Fruit fly (Drosophila melanogaster) whole organism, embryonic: ENCODE measurements around the gene corolla.

Experiments used
- Antp ChIP-seq: fragments of 200-800 bp; sonication (Bioruptor generic); optimal IDR thresholded peaks from 3 replicates; lab custom pipeline; 2016; ENCODE audit warnings: missing biosample characterization, missing genetic modification characterization
- Atf6 ChIP-seq: fragments of 200-800 bp; sonication (Bioruptor generic); IDR thresholded peaks from 2 replicates; pipeline ENCODE4 v1.3.6; 2022; ENCODE audit warnings: missing biosample characterization, missing genetic modification characterization
- B-H2 ChIP-seq: fragments of 200-800 bp; sonication (Bioruptor generic); optimal IDR thresholded peaks from 2 replicates; lab custom pipeline; 2018; ENCODE audit warnings: missing biosample characterization, mild to moderate bottlenecking, missing genetic modification characterization
- C15 ChIP-seq: fragments of 200-800 bp; sonication (Bioruptor generic); IDR thresholded peaks from 3 replicates; pipeline ENCODE4 v1.3.6; 2022; ENCODE audit warnings: missing biosample characterization, missing genetic modification characterization
- CG10267 ChIP-seq: fragments of 200-800 bp; sonication (Bioruptor generic); optimal IDR thresholded peaks from 2 replicates; lab custom pipeline; 2018; ENCODE audit warnings: missing biosample characterization, mild to moderate bottlenecking, missing genetic modification characterization, moderate library complexity
- CG11247 ChIP-seq: fragments of 200-800 bp; sonication (Bioruptor generic); IDR thresholded peaks from 2 replicates; pipeline ENCODE4 v1.3.6; 2022; ENCODE audit warnings: missing biosample characterization, missing genetic modification characterization
- CG11696 ChIP-seq: fragments of 200-800 bp; sonication (Bioruptor generic); IDR thresholded peaks from 2 replicates; pipeline ENCODE4 v1.3.6; 2022; ENCODE audit warnings: missing biosample characterization, missing genetic modification characterization
- CG13296 ChIP-seq: fragments of 200-800 bp; sonication (Bioruptor generic); optimal IDR thresholded peaks from 3 replicates; lab custom pipeline; 2018; ENCODE audit warnings: missing biosample characterization, mild to moderate bottlenecking, missing genetic modification characterization
- CG13894 ChIP-seq: fragments of 200-800 bp; sonication (Bioruptor generic); optimal IDR thresholded peaks from 3 replicates; lab custom pipeline; 2018; ENCODE audit warnings: missing biosample characterization, mild to moderate bottlenecking, missing genetic modification characterization, moderate library complexity
- CG15479 ChIP-seq: fragments of 200-800 bp; sonication (Bioruptor generic); optimal IDR thresholded peaks from 3 replicates; lab custom pipeline; 2019; ENCODE audit warnings: missing biosample characterization, mild to moderate bottlenecking, missing genetic modification characterization, moderate library complexity
- CG1602 ChIP-seq: fragments of 200-800 bp; sonication (Bioruptor generic); optimal IDR thresholded peaks from 3 replicates; lab custom pipeline; 2016; ENCODE audit warnings: missing biosample characterization, missing genetic modification characterization
- CG17829 ChIP-seq: fragments of 200-800 bp; optimal IDR thresholded peaks from 2 replicates; lab custom pipeline; 2019; ENCODE audit warnings: missing biosample characterization, mild to moderate bottlenecking, missing genetic modification characterization, moderate library complexity
- CG17912 ChIP-seq: fragments of 200-800 bp; sonication (Bioruptor generic); optimal IDR thresholded peaks from 2 replicates; lab custom pipeline; 2018; ENCODE audit warnings: missing biosample characterization, mild to moderate bottlenecking, missing genetic modification characterization
- CG18599 ChIP-seq: fragments of 200-800 bp; sonication (Bioruptor generic); optimal IDR thresholded peaks from 3 replicates; lab custom pipeline; 2017; ENCODE audit warnings: missing biosample characterization, missing genetic modification characterization, mild to moderate bottlenecking, moderate library complexity, missing genetic modification reagents
- CG2116 ChIP-seq: fragments of 200-800 bp; sonication (Bioruptor generic); optimal IDR thresholded peaks from 3 replicates; lab custom pipeline; 2018; ENCODE audit warnings: missing biosample characterization, mild to moderate bottlenecking, missing genetic modification characterization
- CG31365 ChIP-seq: fragments of 200-800 bp; sonication (Bioruptor generic); optimal IDR thresholded peaks from 2 replicates; lab custom pipeline; 2018; ENCODE audit warnings: missing biosample characterization, mild to moderate bottlenecking, missing genetic modification characterization
- CG33213 ChIP-seq: fragments of 200-800 bp; sonication (Bioruptor generic); optimal IDR thresholded peaks from 3 replicates; lab custom pipeline; 2016; ENCODE audit warnings: missing biosample characterization, missing genetic modification characterization
- CG3995 ChIP-seq: fragments of 200-800 bp; sonication (Bioruptor generic); optimal IDR thresholded peaks from 3 replicates; lab custom pipeline; 2016; ENCODE audit warnings: missing biosample characterization, missing genetic modification characterization
- CG6654 ChIP-seq: fragments of 200-800 bp; sonication (Bioruptor generic); optimal IDR thresholded peaks from 2 replicates; lab custom pipeline; 2017; ENCODE audit warnings: missing biosample characterization, mild to moderate bottlenecking, missing genetic modification characterization
- CG8944 ChIP-seq: fragments of 200-800 bp; sonication (Bioruptor generic); optimal IDR thresholded peaks from 3 replicates; lab custom pipeline; 2016; ENCODE audit warnings: missing biosample characterization, missing genetic modification characterization
- Dek ChIP-seq: fragments of 200-800 bp; sonication (Bioruptor generic); optimal IDR thresholded peaks from 3 replicates; lab custom pipeline; 2019; ENCODE audit warnings: missing biosample characterization, mild to moderate bottlenecking, missing genetic modification characterization, moderate library complexity
- Dip2 ChIP-seq: fragments of 200-800 bp; sonication (Bioruptor generic); IDR thresholded peaks from 2 replicates; pipeline ENCODE4 v1.3.6; 2022; ENCODE audit warnings: missing biosample characterization, missing genetic modification characterization
- Drgx ChIP-seq: fragments of 200-800 bp; sonication (Bioruptor generic); IDR thresholded peaks from 2 replicates; pipeline ENCODE4 v1.3.6; 2022; ENCODE audit warnings: missing biosample characterization, missing genetic modification characterization
- HLH3B ChIP-seq: fragments of 200-800 bp; sonication (Bioruptor generic); IDR thresholded peaks from 2 replicates; pipeline ENCODE4 v1.3.6; 2022; ENCODE audit warnings: missing biosample characterization, missing genetic modification characterization
- Kr ChIP-seq: fragments of 200-800 bp; sonication (Bioruptor generic); optimal IDR thresholded peaks from 2 replicates; lab custom pipeline; 2017; ENCODE audit warnings: missing biosample characterization, mild to moderate bottlenecking, missing genetic modification characterization
- MTF-1 ChIP-seq: fragments of 200-800 bp; sonication (Bioruptor generic); optimal IDR thresholded peaks from 2 replicates; lab custom pipeline; 2018; ENCODE audit warnings: missing biosample characterization, mild to moderate bottlenecking, missing genetic modification characterization, borderline replicate concordance
- Mad ChIP-seq: fragments of 200-800 bp; sonication (Bioruptor generic); optimal IDR thresholded peaks from 2 replicates; lab custom pipeline; 2016; ENCODE audit warnings: missing biosample characterization, missing genetic modification characterization
- Six4 ChIP-seq: fragments of 200-800 bp; sonication (Bioruptor generic); optimal IDR thresholded peaks from 2 replicates; lab custom pipeline; 2016; ENCODE audit warnings: missing biosample characterization, missing genetic modification characterization
- Sry-δ ChIP-seq: fragments of 200-800 bp; sonication (Bioruptor generic); optimal IDR thresholded peaks from 2 replicates; lab custom pipeline; 2016; ENCODE audit warnings: missing biosample characterization, missing genetic modification characterization
- TFAM ChIP-seq: fragments of 200-800 bp; sonication (Bioruptor generic); optimal IDR thresholded peaks from 2 replicates; lab custom pipeline; 2017; ENCODE audit warnings: missing biosample characterization, missing genetic modification characterization, inconsistent platforms
- Xbp1 ChIP-seq: fragments of 200-800 bp; sonication (Bioruptor generic); optimal IDR thresholded peaks from 3 replicates; lab custom pipeline; 2016; ENCODE audit warnings: missing biosample characterization, mild to moderate bottlenecking, missing genetic modification characterization
- caup ChIP-seq: fragments of 200-800 bp; sonication (Bioruptor generic); optimal IDR thresholded peaks from 3 replicates; lab custom pipeline; 2017; ENCODE audit warnings: missing biosample characterization, mild to moderate bottlenecking, missing genetic modification characterization, moderate library complexity; ENCODE audit not compliant: severe bottlenecking
- corto ChIP-seq: fragments of 200-800 bp; sonication (Bioruptor generic); optimal IDR thresholded peaks from 2 replicates; lab custom pipeline; 2016; ENCODE audit warnings: missing biosample characterization, mild to moderate bottlenecking, missing genetic modification characterization, moderate library complexity
- croc ChIP-seq: fragments of 200-800 bp; sonication (Bioruptor generic); conservative IDR thresholded peaks from 3 replicates; pipeline ENCODE4 v1.3.6; 2022; ENCODE audit warnings: missing biosample characterization, missing genetic modification characterization
- crol ChIP-seq: fragments of 200-800 bp; sonication (Bioruptor generic); IDR thresholded peaks from 2 replicates; pipeline ENCODE4 v1.3.6; 2022; ENCODE audit warnings: missing biosample characterization, missing genetic modification characterization
- dmrt11E ChIP-seq: fragments of 200-800 bp; sonication (Bioruptor generic); optimal IDR thresholded peaks from 3 replicates; lab custom pipeline; 2018; ENCODE audit warnings: missing biosample characterization, mild to moderate bottlenecking, missing genetic modification characterization, moderate library complexity
- h ChIP-seq: fragments of >200 bp; optimal IDR thresholded peaks from 2 replicates; lab custom pipeline; 2017
- ind ChIP-seq: fragments of 200-800 bp; sonication (Bioruptor generic); optimal IDR thresholded peaks from 3 replicates; lab custom pipeline; 2016; ENCODE audit warnings: missing biosample characterization, missing genetic modification characterization
- onecut ChIP-seq: fragments of 200-800 bp; sonication (Bioruptor generic); IDR thresholded peaks from 2 replicates; pipeline ENCODE4 v1.3.6; 2022; ENCODE audit warnings: missing biosample characterization, missing genetic modification characterization
- pan ChIP-seq, 4 experiments: fragments of >200 bp in 3 of 4; fragments of 200-800 bp in 1 of 4; sonication (Bioruptor generic) in 1 of 4; optimal IDR thresholded peaks in 3 of 4; IDR thresholded peaks in 1 of 4; 2 replicates each; pipeline versions ENCODE4 v1.3.6 to Lab custom; 2017 to 2022; ENCODE audit warnings: missing biosample characterization in 2 of 4, missing genetic modification characterization in 2 of 4, mixed read lengths in 1 of 4
- prd ChIP-seq, 3 experiments: fragments of >200 bp in 2 of 3; fragments of 200-800 bp in 1 of 3; sonication (Bioruptor generic) in 1 of 3; optimal IDR thresholded peaks in 2 of 3; IDR thresholded peaks in 1 of 3; 2 replicates in 2 of 3; 3 replicates in 1 of 3; pipeline versions ENCODE4 v1.3.6 to Lab custom; 2017 to 2022; ENCODE audit warnings: missing biosample characterization in 1 of 3, missing genetic modification characterization in 1 of 3
- repo ChIP-seq: fragments of 200-800 bp; sonication (Bioruptor generic); optimal IDR thresholded peaks from 2 replicates; lab custom pipeline; 2016; ENCODE audit warnings: missing biosample characterization, missing genetic modification characterization
- seq ChIP-seq: fragments of 200-800 bp; sonication (Bioruptor generic); IDR thresholded peaks from 2 replicates; pipeline ENCODE4 v1.3.6; 2022; ENCODE audit warnings: missing biosample characterization, missing genetic modification characterization
- sisA ChIP-seq: fragments of 200-800 bp; sonication (Bioruptor generic); IDR thresholded peaks from 2 replicates; pipeline ENCODE4 v1.3.6; 2022; ENCODE audit warnings: missing biosample characterization, missing genetic modification characterization
- stc ChIP-seq: fragments of 200-800 bp; sonication (Bioruptor generic); IDR thresholded peaks from 2 replicates; pipeline ENCODE4 v1.3.6; 2022; ENCODE audit warnings: missing biosample characterization, missing genetic modification characterization
- tap ChIP-seq: fragments of 200-800 bp; optimal IDR thresholded peaks from 3 replicates; lab custom pipeline; 2019; ENCODE audit warnings: missing biosample characterization, mild to moderate bottlenecking, missing genetic modification characterization, moderate library complexity
- twi ChIP-seq: fragments of 200-800 bp; optimal IDR thresholded peaks from 2 replicates; lab custom pipeline; 2019; ENCODE audit warnings: missing biosample characterization, mild to moderate bottlenecking, missing genetic modification characterization, moderate library complexity
- tx ChIP-seq: fragments of 200-800 bp; sonication (Bioruptor generic); optimal IDR thresholded peaks from 2 replicates; lab custom pipeline; 2016; ENCODE audit warnings: missing biosample characterization, missing genetic modification characterization
- z ChIP-seq: fragments of 200-800 bp; sonication (Bioruptor generic); IDR thresholded peaks from 3 replicates; pipeline ENCODE4 v1.3.6; 2022; ENCODE audit warnings: missing biosample characterization, missing genetic modification characterization
- zen ChIP-seq: fragments of 200-800 bp; sonication (Bioruptor generic); optimal IDR thresholded peaks from 3 replicates; lab custom pipeline; 2018; ENCODE audit warnings: missing biosample characterization, mild to moderate bottlenecking, missing genetic modification characterization, moderate library complexity

The corolla gene

DNA sequence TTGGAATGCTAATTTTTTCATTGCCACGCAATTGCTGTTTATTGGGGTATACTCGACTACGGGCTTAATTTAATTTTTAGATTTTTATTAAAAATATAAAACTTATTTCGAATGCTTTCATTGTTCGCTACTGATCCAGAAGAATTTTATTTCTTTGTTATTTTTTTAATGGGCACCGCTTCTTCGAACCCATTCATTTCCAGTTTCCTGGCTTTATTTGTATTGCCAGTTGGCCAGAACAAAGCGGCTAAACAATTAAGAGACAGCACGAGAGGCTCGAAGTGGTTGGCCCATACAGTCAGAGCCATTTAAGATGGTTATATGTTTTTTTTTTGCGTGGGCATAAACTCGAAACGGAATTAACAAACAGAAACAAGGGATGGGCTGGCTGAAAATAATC, 36.0 kb downstream of the corolla start (continued):
- no peak for TF ChIP-seq crol (GFP tag; lab: Robert Waterston, UW)
- TF ChIP-seq CG10267 (tag; lab: Kevin White, UChicago), result peak; percentile 65
- peak; percentile 27 for TF ChIP-seq dmrt11E (tag; lab: Kevin White, UChicago)
- TF ChIP-seq CG15479 (GFP tag; lab: Kevin White, UChicago), result no peak
- peak; percentile 58 for TF ChIP-seq croc (GFP tag; lab: Robert Waterston, UW)
- TF ChIP-seq seq (GFP tag; lab: Robert Waterston, UW), result peak; percentile 68
- peak; percentile 76 for TF ChIP-seq CG11247
- no peak for TF ChIP-seq h (lab: Kevin White, UChicago)
- TF ChIP-seq Drgx (GFP tag; lab: Robert Waterston, UW), result peak; percentile 77
- TF ChIP-seq Mad (GFP tag; lab: Kevin White, UChicago), result peak; percentile 56
- TF ChIP-seq MTF-1, result no peak
- peak; percentile 22 for TF ChIP-seq CG3995 (GFP tag; lab: Kevin White, UChicago)
- no peak for TF ChIP-seq Kr (GFP tag; lab: Kevin White, UChicago)
- peak; percentile 71 for TF ChIP-seq CG17829 (tag; lab: Kevin White, UChicago)
- TF ChIP-seq stc (GFP tag; lab: Robert Waterston, UW), result peak; percentile 77
- TF ChIP-seq caup (GFP tag; lab: Kevin White, UChicago), result peak; percentile 85
- TF ChIP-seq z, result no peak
- peak; percentile 91 for TF ChIP-seq Atf6 (GFP tag; lab: Robert Waterston, UW)
- peak; percentile 72 for TF ChIP-seq Xbp1 (GFP tag; lab: Kevin White, UChicago)
- TF ChIP-seq Six4 (GFP tag; lab: Kevin White, UChicago), result peak; percentile 60
- TF ChIP-seq CG2116 (GFP tag; lab: Kevin White, UChicago), result peak; percentile 32
- peak; percentile 51 for TF ChIP-seq CG33213 (GFP tag; lab: Kevin White, UChicago)
- peak; percentile 29 for TF ChIP-seq onecut (GFP tag; lab: Robert Waterston, UW)
- no peak for TF ChIP-seq pan (optimal IDR thresholded peaks at IDR 0.05; lab: Kevin White, UChicago)
- TF ChIP-seq pan (GFP tag; optimal IDR thresholded peaks at IDR 0.05 in 1 of 2, IDR thresholded peaks at IDR 0.05 in 1 of 2), result peak in 1 of 2 experiments; percentile 80
- peak; percentile 77 for TF ChIP-seq CG13296 (GFP tag; lab: Kevin White, UChicago)
- peak; percentile 82 for TF ChIP-seq CG13894 (tag; lab: Kevin White, UChicago)
- peak; percentile 70 for TF ChIP-seq ind (GFP tag; lab: Kevin White, UChicago)
- TF ChIP-seq B-H2 (GFP tag; lab: Kevin White, UChicago), result no peak
- no peak for TF ChIP-seq tx (GFP tag; lab: Kevin White, UChicago)
- no peak for TF ChIP-seq CG31365
- TF ChIP-seq CG1602 (GFP tag; lab: Kevin White, UChicago), result peak; percentile 63
- TF ChIP-seq corto, result no peak
- peak; percentile 49; the same call in 1 of the 2 replicates for TF ChIP-seq CG11696 (GFP tag; lab: Robert Waterston, UW)
- peak; percentile 70 for TF ChIP-seq sisA (GFP tag; lab: Robert Waterston, UW)
- TF ChIP-seq CG6654 (GFP tag; lab: Kevin White, UChicago), result peak; percentile 41
- peak; percentile 59 for TF ChIP-seq tap (tag; lab: Kevin White, UChicago)
- TF ChIP-seq TFAM (GFP tag; lab: Kevin White, UChicago), result no peak
- TF ChIP-seq CG18599 (GFP tag; lab: Kevin White, UChicago), result peak; percentile 86
- peak; percentile 21 for TF ChIP-seq repo (GFP tag; lab: Kevin White, UChicago)
- TF ChIP-seq CG17912 (GFP tag; lab: Kevin White, UChicago), result no peak
- TF ChIP-seq Antp, result peak; percentile 10
- peak; percentile 76 for TF ChIP-seq HLH3B
- TF ChIP-seq C15 (GFP tag; lab: Robert Waterston, UW), result peak; percentile 25; the same call in 1 of the 3 replicates
- peak; percentile 7 for TF ChIP-seq Sry-δ
- TF ChIP-seq CG8944 (GFP tag; lab: Kevin White, UChicago), result no peak
- peak; percentile 75 for TF ChIP-seq Dek
- TF ChIP-seq Dip2 (GFP tag; lab: Robert Waterston, UW), result no peak
- TF ChIP-seq twi (tag; lab: Kevin White, UChicago), result peak; percentile 5
- TF ChIP-seq prd (optimal IDR thresholded peaks at IDR 0.05; lab: Kevin White, UChicago), result no peak
- peak; percentile 91 for TF ChIP-seq prd (GFP tag; IDR thresholded peaks at IDR 0.05; lab: Robert Waterston, UW)
- peak; percentile 66 for TF ChIP-seq zen (tag; lab: Kevin White, UChicago)
